Fruit fly (Drosophila melanogaster) whole organism, embryonic: ENCODE measurements around the gene zfh2.

Experiments used
- ATbp ChIP-seq: fragments of 200-800 bp; sonication (Bioruptor generic); optimal IDR thresholded peaks from 2 replicates; lab custom pipeline; 2017; ENCODE audit warnings: missing biosample characterization, mild to moderate bottlenecking, missing genetic modification characterization, missing genetic modification reagents
- Aef1 ChIP-seq: fragments of 200-800 bp; sonication (Bioruptor generic); IDR thresholded peaks from 3 replicates; pipeline ENCODE4 v1.3.6; 2022; ENCODE audit warnings: missing biosample characterization, missing genetic modification characterization
- Bgb ChIP-seq: fragments of 200-800 bp; sonication (Bioruptor generic); IDR thresholded peaks from 2 replicates; pipeline ENCODE4 v1.3.6; 2022; ENCODE audit warnings: missing biosample characterization, missing genetic modification characterization; ENCODE audit not compliant: partially characterized antibody
- CG10274 ChIP-seq: fragments of 200-800 bp; sonication (Bioruptor generic); optimal IDR thresholded peaks from 3 replicates; lab custom pipeline; 2017; ENCODE audit warnings: missing biosample characterization, mild to moderate bottlenecking, missing genetic modification characterization
- CG14667 ChIP-seq: fragments of 200-800 bp; sonication (Bioruptor generic); IDR thresholded peaks from 2 replicates; pipeline ENCODE4 v1.3.6; 2022; ENCODE audit warnings: missing biosample characterization, missing genetic modification characterization
- CG18619 ChIP-seq: fragments of 200-800 bp; sonication (Bioruptor generic); optimal IDR thresholded peaks from 3 replicates; lab custom pipeline; 2017; ENCODE audit warnings: missing biosample characterization, mild to moderate bottlenecking, missing genetic modification characterization
- CG2875 ChIP-seq: fragments of 200-800 bp; sonication (Bioruptor generic); optimal IDR thresholded peaks from 2 replicates; lab custom pipeline; 2017; ENCODE audit warnings: missing biosample characterization, mild to moderate bottlenecking, missing genetic modification characterization, missing genetic modification reagents
- CG31224 ChIP-seq: fragments of 200-800 bp; sonication (Bioruptor generic); IDR thresholded peaks from 2 replicates; pipeline ENCODE4 v1.3.6; 2022; ENCODE audit warnings: missing biosample characterization, missing genetic modification characterization
- CG34376 ChIP-seq: fragments of 200-800 bp; sonication (Bioruptor generic); optimal IDR thresholded peaks from 2 replicates; lab custom pipeline; 2018; ENCODE audit warnings: missing biosample characterization, mild to moderate bottlenecking, missing genetic modification characterization
- CG3838 ChIP-seq: fragments of 200-800 bp; sonication (Bioruptor generic); optimal IDR thresholded peaks from 3 replicates; lab custom pipeline; 2016; ENCODE audit warnings: missing biosample characterization, missing genetic modification characterization
- CG42726 ChIP-seq: fragments of 200-800 bp; sonication (Bioruptor generic); IDR thresholded peaks from 2 replicates; pipeline ENCODE4 v1.3.6; 2022; ENCODE audit warnings: missing biosample characterization, missing genetic modification characterization; ENCODE audit not compliant: partially characterized antibody
- CG5180 ChIP-seq: fragments of 200-800 bp; sonication (Bioruptor generic); optimal IDR thresholded peaks from 3 replicates; lab custom pipeline; 2017; ENCODE audit warnings: missing biosample characterization, missing genetic modification characterization, mild to moderate bottlenecking, moderate library complexity, missing genetic modification reagents
- CG6272 ChIP-seq: fragments of 200-800 bp; sonication (Bioruptor generic); IDR thresholded peaks from 2 replicates; pipeline ENCODE4 v1.3.6; 2022; ENCODE audit warnings: missing biosample characterization, missing genetic modification characterization
- CG7372 ChIP-seq: fragments of 200-800 bp; sonication (Bioruptor generic); IDR thresholded peaks from 2 replicates; pipeline ENCODE4 v1.3.6; 2022; ENCODE audit warnings: missing biosample characterization, missing genetic modification characterization
- CG8944 ChIP-seq: fragments of 200-800 bp; sonication (Bioruptor generic); optimal IDR thresholded peaks from 3 replicates; lab custom pipeline; 2016; ENCODE audit warnings: missing biosample characterization, missing genetic modification characterization
- CTCF ChIP-seq: fragments of 200-800 bp; sonication (Bioruptor generic); optimal IDR thresholded peaks from 2 replicates; lab custom pipeline; 2017; ENCODE audit warnings: missing biosample characterization, mild to moderate bottlenecking, missing genetic modification characterization, moderate library complexity
- Dek ChIP-seq: fragments of 200-800 bp; sonication (Bioruptor generic); optimal IDR thresholded peaks from 3 replicates; lab custom pipeline; 2019; ENCODE audit warnings: missing biosample characterization, mild to moderate bottlenecking, missing genetic modification characterization, moderate library complexity
- Fer1 ChIP-seq: fragments of 200-800 bp; sonication (Bioruptor generic); optimal IDR thresholded peaks from 2 replicates; lab custom pipeline; 2017; ENCODE audit warnings: missing biosample characterization, mild to moderate bottlenecking, missing genetic modification characterization
- Fer3 ChIP-seq: fragments of 200-800 bp; sonication (Bioruptor generic); optimal IDR thresholded peaks from 2 replicates; lab custom pipeline; 2018; ENCODE audit warnings: missing biosample characterization, mild to moderate bottlenecking, missing genetic modification characterization, moderate library complexity
- H15 ChIP-seq: fragments of 200-800 bp; sonication (Bioruptor generic); IDR thresholded peaks from 3 replicates; pipeline ENCODE4 v1.3.6; 2022; ENCODE audit warnings: missing biosample characterization, missing genetic modification characterization
- H2.0 ChIP-seq: fragments of 200-800 bp; sonication (Bioruptor generic); IDR thresholded peaks from 2 replicates; pipeline ENCODE4 v1.3.6; 2022; ENCODE audit warnings: missing biosample characterization, missing genetic modification characterization
- Hr3 ChIP-seq: fragments of 200-800 bp; sonication (Bioruptor generic); optimal IDR thresholded peaks from 3 replicates; lab custom pipeline; 2016; ENCODE audit warnings: missing biosample characterization, missing genetic modification characterization
- Hr51 ChIP-seq, 2 experiments: fragments of 200-800 bp; sonication (Bioruptor generic); optimal IDR thresholded peaks; 2 replicates in 1 of 2; 3 replicates in 1 of 2; lab custom pipeline; 2016 to 2018; ENCODE audit warnings: missing biosample characterization in 2 of 2, missing genetic modification characterization in 2 of 2, mild to moderate bottlenecking in 1 of 2, moderate library complexity in 1 of 2
- Hr78 ChIP-seq, 2 experiments: fragments of 200-800 bp in 1 of 2; fragments of >200 bp in 1 of 2; sonication (Bioruptor generic) in 1 of 2; optimal IDR thresholded peaks; 2 replicates each; lab custom pipeline; 2017 to 2019; ENCODE audit warnings: missing biosample characterization in 2 of 2, missing genetic modification characterization in 2 of 2, mild to moderate bottlenecking in 1 of 2, moderate library complexity in 1 of 2
- Hsf ChIP-seq: fragments of 200-800 bp; sonication (Bioruptor generic); optimal IDR thresholded peaks from 3 replicates; lab custom pipeline; 2016; ENCODE audit warnings: missing biosample characterization, missing genetic modification characterization
- Jarid2 ChIP-seq: fragments of 200-800 bp; sonication (Bioruptor generic); optimal IDR thresholded peaks from 3 replicates; lab custom pipeline; 2017; ENCODE audit warnings: mild to moderate bottlenecking, missing biosample characterization, missing genetic modification reagents, missing genetic modification characterization
- Meics ChIP-seq: fragments of 200-800 bp; sonication (Bioruptor generic); optimal IDR thresholded peaks from 2 replicates; lab custom pipeline; 2017; ENCODE audit warnings: missing biosample characterization, mild to moderate bottlenecking, missing genetic modification characterization
- NK7.1 ChIP-seq: fragments of 200-800 bp; sonication (Bioruptor generic); optimal IDR thresholded peaks from 3 replicates; lab custom pipeline; 2016; ENCODE audit warnings: missing biosample characterization, missing genetic modification characterization
- Opbp ChIP-seq: fragments of 200-800 bp; sonication (Bioruptor generic); IDR thresholded peaks from 3 replicates; pipeline ENCODE4 v1.3.6; 2022; ENCODE audit warnings: missing biosample characterization, missing genetic modification characterization; ENCODE audit not compliant: partially characterized antibody
- Pdp1 ChIP-seq, 2 experiments: fragments of 200-800 bp; sonication (Bioruptor generic); optimal IDR thresholded peaks; 3 replicates each; lab custom pipeline; 2016; ENCODE audit warnings: missing biosample characterization in 2 of 2, missing genetic modification characterization in 2 of 2, mild to moderate bottlenecking in 1 of 2, moderate library complexity in 1 of 2
- Scr ChIP-seq: fragments of 200-800 bp; sonication (Bioruptor generic); IDR thresholded peaks from 2 replicates; pipeline ENCODE4 v1.3.6; 2022; ENCODE audit warnings: missing biosample characterization, missing genetic modification characterization; ENCODE audit not compliant: partially characterized antibody
- Sox102F ChIP-seq: fragments of 200-800 bp; sonication (Bioruptor generic); optimal IDR thresholded peaks from 2 replicates; lab custom pipeline; 2018; ENCODE audit warnings: missing biosample characterization, mild to moderate bottlenecking, missing genetic modification characterization, moderate library complexity
- YL-1 ChIP-seq: fragments of 200-800 bp; sonication (Bioruptor generic); optimal IDR thresholded peaks from 3 replicates; lab custom pipeline; 2017; ENCODE audit warnings: missing biosample characterization, mild to moderate bottlenecking, missing genetic modification characterization
- ato ChIP-seq: fragments of 200-800 bp; sonication (Bioruptor generic); IDR thresholded peaks from 2 replicates; pipeline ENCODE4 v1.3.6; 2022; ENCODE audit warnings: missing biosample characterization, missing genetic modification characterization; ENCODE audit not compliant: partially characterized antibody
- ci ChIP-seq: fragments of 200-800 bp; sonication (Bioruptor generic); IDR thresholded peaks from 3 replicates; pipeline ENCODE4 v1.3.6; 2022; ENCODE audit warnings: missing biosample characterization, missing genetic modification characterization
- croc ChIP-seq: fragments of 200-800 bp; sonication (Bioruptor generic); conservative IDR thresholded peaks from 3 replicates; pipeline ENCODE4 v1.3.6; 2022; ENCODE audit warnings: missing biosample characterization, missing genetic modification characterization
- dpn ChIP-seq, 2 experiments: fragments of 200-800 bp; sonication (Bioruptor generic); optimal IDR thresholded peaks; 3 replicates each; lab custom pipeline; 2016; ENCODE audit warnings: missing biosample characterization in 2 of 2, missing genetic modification characterization in 2 of 2
- eve ChIP-seq, 2 experiments: fragments of >200 bp; optimal IDR thresholded peaks; 2 replicates each; lab custom pipeline; 2017; ENCODE audit warnings: missing biosample characterization in 2 of 2, missing genetic modification characterization in 2 of 2
- grau ChIP-seq: fragments of 200-800 bp; optimal IDR thresholded peaks from 3 replicates; lab custom pipeline; 2019; ENCODE audit warnings: missing biosample characterization, mild to moderate bottlenecking, missing genetic modification characterization, moderate library complexity
- gro ChIP-seq: fragments of 200-800 bp; sonication (Bioruptor generic); optimal IDR thresholded peaks from 2 replicates; lab custom pipeline; 2016; ENCODE audit warnings: missing biosample characterization, missing genetic modification characterization
- knrl ChIP-seq: fragments of 200-800 bp; sonication (Bioruptor generic); IDR thresholded peaks from 3 replicates; pipeline ENCODE4 v1.3.6; 2022; ENCODE audit warnings: missing biosample characterization, missing genetic modification characterization; ENCODE audit not compliant: partially characterized antibody
- nerfin-2 ChIP-seq: fragments of 200-800 bp; sonication (Bioruptor generic); IDR thresholded peaks from 2 replicates; pipeline ENCODE4 v1.3.6; 2022; ENCODE audit warnings: missing biosample characterization, missing genetic modification characterization; ENCODE audit not compliant: partially characterized antibody
- ro ChIP-seq: fragments of 200-800 bp; sonication (Bioruptor generic); IDR thresholded peaks from 2 replicates; pipeline ENCODE4 v1.3.6; 2022; ENCODE audit warnings: missing biosample characterization, missing genetic modification characterization
- sim ChIP-seq: fragments of 200-800 bp; sonication (Bioruptor generic); IDR thresholded peaks from 2 replicates; pipeline ENCODE4 v1.3.6; 2022; ENCODE audit warnings: missing biosample characterization, missing genetic modification characterization
- slou ChIP-seq: fragments of 200-800 bp; sonication (Bioruptor generic); optimal IDR thresholded peaks from 3 replicates; lab custom pipeline; 2016; ENCODE audit warnings: missing biosample characterization, missing genetic modification characterization
- ssp ChIP-seq: fragments of 200-800 bp; sonication (Bioruptor generic); IDR thresholded peaks from 2 replicates; pipeline ENCODE4 v1.3.6; 2022; ENCODE audit warnings: missing biosample characterization, missing genetic modification characterization
- stwl ChIP-seq: fragments of 200-800 bp; sonication (Bioruptor generic); optimal IDR thresholded peaks from 3 replicates; lab custom pipeline; 2018; ENCODE audit warnings: missing biosample characterization, mild to moderate bottlenecking, missing genetic modification characterization, moderate library complexity
- tna ChIP-seq: fragments of 200-800 bp; sonication (Bioruptor generic); IDR thresholded peaks from 2 replicates; pipeline ENCODE4 v1.3.6; 2022; ENCODE audit warnings: missing biosample characterization, missing genetic modification characterization; ENCODE audit not compliant: partially characterized antibody
- ttk ChIP-seq: fragments of 200-800 bp; sonication (Bioruptor generic); IDR thresholded peaks from 2 replicates; pipeline ENCODE4 v2.1.2; 2022; ENCODE audit warnings: missing biosample characterization, missing genetic modification characterization
- wek ChIP-seq: fragments of 200-800 bp; sonication (Bioruptor generic); optimal IDR thresholded peaks from 3 replicates; lab custom pipeline; 2018; ENCODE audit warnings: missing biosample characterization, mild to moderate bottlenecking, missing genetic modification characterization, moderate library complexity
- zfh2 ChIP-seq: fragments of 200-800 bp; sonication (Bioruptor generic); optimal IDR thresholded peaks from 2 replicates; lab custom pipeline; 2016; ENCODE audit warnings: missing biosample characterization, missing genetic modification characterization

Gene zfh2

dm6 chr4:481739-482138, 19.9 kb upstream of the zfh2 start (continued):
- TF ChIP-seq Hr51 (GFP tag; optimal IDR thresholded peaks at IDR 0.05; lab: Kevin White, UChicago) (no peak), Hr3 (no peak), eve (GFP tag; optimal IDR thresholded peaks at IDR 0.05; lab: Kevin White, UChicago) (no peak), Opbp (GFP tag; lab: Robert Waterston, UW) (peak; percentile 80; the same call in 2 of the 3 replicates), Fer1 (GFP tag; lab: Kevin White, UChicago) (no peak), YL-1 (GFP tag; lab: Kevin White, UChicago) (no peak), Pdp1 (GFP tag; optimal IDR thresholded peaks at IDR 0.05; lab: Kevin White, UChicago) (no peak), ato (GFP tag; lab: Robert Waterston, UW) (peak; percentile 81; the same call in 1 of the 2 replicates), Meics (no peak), CG42726 (GFP tag; lab: Robert Waterston, UW) (peak; percentile 70; the same call in 1 of the 2 replicates), CG7372 (no peak), dpn (GFP tag; optimal IDR thresholded peaks at IDR 0.05; lab: Kevin White, UChicago) (no peak), CTCF (GFP tag; lab: Kevin White, UChicago) (no peak), zfh2 (GFP tag; lab: Kevin White, UChicago) (no peak), ci (GFP tag; lab: Robert Waterston, UW) (no peak), CG10274 (GFP tag; lab: Kevin White, UChicago) (no peak), ATbp (GFP tag; lab: Kevin White, UChicago) (no peak), sim (GFP tag; lab: Robert Waterston, UW) (no peak), CG3838 (no peak), wek (GFP tag; lab: Kevin White, UChicago) (no peak), Hr78 (GFP tag; optimal IDR thresholded peaks at IDR 0.05; lab: Kevin White, UChicago) (no peak), CG6272 (GFP tag; lab: Robert Waterston, UW) (no peak), H2.0 (GFP tag; lab: Robert Waterston, UW) (no peak), stwl (tag; lab: Kevin White, UChicago) (peak; percentile 32), nerfin-2 (GFP tag; lab: Robert Waterston, UW) (peak; percentile 59; the same call in 1 of the 2 replicates), CG31224 (GFP tag; lab: Robert Waterston, UW) (no peak), ttk (GFP tag; lab: Robert Waterston, UW) (no peak), Fer3 (tag; lab: Kevin White, UChicago) (no peak), CG8944 (no peak), Sox102F (GFP tag; lab: Kevin White, UChicago) (no peak), Scr (peak; percentile 80), ssp (GFP tag; lab: Robert Waterston, UW) (no peak), tna (GFP tag; lab: Robert Waterston, UW) (peak; percentile 66), slou (GFP tag; lab: Kevin White, UChicago) (no peak), Bgb (peak; percentile 74), CG34376 (GFP tag; lab: Kevin White, UChicago) (no peak), Hsf (GFP tag; lab: Kevin White, UChicago) (no peak), croc (GFP tag; lab: Robert Waterston, UW) (no peak), Aef1 (GFP tag; lab: Robert Waterston, UW) (no peak), CG5180 (GFP tag; lab: Kevin White, UChicago) (no peak), Dek (tag; lab: Kevin White, UChicago) (no peak), grau (no peak), gro (no peak), CG18619 (GFP tag; lab: Kevin White, UChicago) (no peak), CG14667 (no peak), NK7.1 (no peak), knrl (GFP tag; lab: Robert Waterston, UW) (peak; percentile 73), CG2875 (GFP tag; lab: Kevin White, UChicago) (no peak), H15 (GFP tag; lab: Robert Waterston, UW) (no peak), ro (GFP tag; lab: Robert Waterston, UW) (no peak), Jarid2 (no peak)
